Worm (Caenorhabditis elegans): Measurements from ENCODE around the gene W06D11.2.
"Not testable (repeated sequence)": the region's sequence is repeated elsewhere in the genome, so short reads cannot be mapped to it uniquely, and the experiment has no call there.

The W06D11.2 gene

DNA sequence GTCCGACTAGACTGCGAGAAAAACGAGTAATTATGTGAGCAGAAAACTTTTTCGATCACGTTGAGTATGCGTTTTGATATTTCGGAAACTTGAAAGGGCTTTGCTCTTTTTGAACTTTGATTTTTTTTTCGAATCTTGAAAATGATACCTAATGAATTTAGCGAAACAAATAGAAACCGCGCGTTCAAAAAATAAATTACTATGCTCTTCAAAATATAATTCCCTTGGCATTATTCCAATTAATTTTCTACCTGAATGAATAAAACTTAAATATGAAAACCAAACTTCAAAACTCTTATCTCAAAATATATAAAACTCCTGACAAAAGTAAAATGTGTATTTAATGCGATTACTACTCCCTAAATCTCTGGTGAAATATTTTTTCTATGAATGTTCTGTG is 18.7 kb upstream of the W06D11.2 start, which contains the start of gene xtr-2:
TSS of gene xtr-2 (plus strand) at position 301 of the 400 bp plus-strand sequence.
- TF ChIP-seq nhr-11 (tag; optimal IDR thresholded peaks at IDR 0.05) (no peak), hlh-6 (tag; optimal IDR thresholded peaks at IDR 0.05) (no peak), unc-86 (tag; optimal IDR thresholded peaks at IDR 0.05) (no peak), sox-4 (tag; optimal IDR thresholded peaks at IDR 0.05) (no peak), ceh-34 (tag; optimal IDR thresholded peaks at IDR 0.05) (no peak), C38D4.7 (GFP tag; optimal IDR thresholded peaks at IDR 0.05) (no peak), pag-3 (tag; optimal IDR thresholded peaks at IDR 0.05; ENCODE audit: borderline replicate concordance) (no peak), ttx-3 (tag; optimal IDR thresholded peaks at IDR 0.05) (no peak), sox-2 (GFP tag; IDR thresholded peaks at IDR 0.05) (no peak), nhr-232 (tag; optimal IDR thresholded peaks at IDR 0.05) (no peak), odd-2 (tag; optimal IDR thresholded peaks at IDR 0.05) (no peak), dve-1 (tag; optimal IDR thresholded peaks at IDR 0.05) (no peak), F13H6.1 (tag; optimal IDR thresholded peaks at IDR 0.05) (no peak), fax-1 (tag; optimal IDR thresholded peaks at IDR 0.05) (no peak)

ce11 chrX:12314395-12314794 is 17.9 kb upstream of the W06D11.2 start:
- TF ChIP-seq odd-2 (tag; optimal IDR thresholded peaks at IDR 0.05), result no peak
- no peak for TF ChIP-seq pag-3 (tag; optimal IDR thresholded peaks at IDR 0.05; ENCODE audit: borderline replicate concordance)
- no peak for TF ChIP-seq tbx-2 (tag; optimal IDR thresholded peaks at IDR 0.05)
- no peak for TF ChIP-seq ceh-14 (tag; optimal IDR thresholded peaks at IDR 0.05)
- TF ChIP-seq ceh-18 (tag; optimal IDR thresholded peaks at IDR 0.05), result no peak
- no peak for TF ChIP-seq mec-3 (tag; optimal IDR thresholded peaks at IDR 0.05; ENCODE audit: borderline replicate concordance)
- no peak for TF ChIP-seq ttx-3 (tag; optimal IDR thresholded peaks at IDR 0.05)
- no peak for TF ChIP-seq nhr-11 (tag; optimal IDR thresholded peaks at IDR 0.05)
- TF ChIP-seq elt-4 (tag; optimal IDR thresholded peaks at IDR 0.05), result no peak
- no peak for TF ChIP-seq pax-1 (tag; optimal IDR thresholded peaks at IDR 0.05)
- no peak for TF ChIP-seq lin-11 (tag; optimal IDR thresholded peaks at IDR 0.05)
- no peak for TF ChIP-seq hlh-6 (tag; optimal IDR thresholded peaks at IDR 0.05)

DNA sequence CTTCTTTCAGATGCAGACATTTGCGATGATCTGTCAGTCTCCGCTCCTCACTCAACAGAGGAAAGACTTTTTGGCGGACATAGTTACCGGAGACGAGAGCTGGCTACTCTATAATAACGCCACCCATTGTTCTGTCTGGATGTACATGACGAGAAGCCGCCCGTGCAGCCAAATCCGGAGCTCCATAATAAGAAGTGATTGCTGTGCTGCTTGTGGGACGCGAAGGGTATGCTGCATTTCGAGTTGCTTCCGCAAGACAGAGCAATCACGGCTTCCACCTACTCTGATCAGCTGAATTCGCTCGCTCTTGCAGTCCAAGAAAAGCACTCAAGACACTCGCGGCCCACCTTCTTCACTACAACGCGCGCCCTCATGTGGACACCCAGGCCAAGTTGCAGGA is 17.2 kb upstream of the W06D11.2 start:
- no peak for TF ChIP-seq unc-55 (GFP tag; optimal IDR thresholded peaks at IDR 0.05)
- no peak for TF ChIP-seq C08G9.2 (tag; optimal IDR thresholded peaks at IDR 0.05)
- no peak for TF ChIP-seq F13H6.1 (tag; optimal IDR thresholded peaks at IDR 0.05)

ce11 chrX:12308045-12308499 is 11.5 kb upstream of the W06D11.2 start, which contains the start of gene F17A2.16:
Gene F17A2.16 (plus strand): TSS chrX:12308449.
- TF ChIP-seq ttx-3, ceh-24, pat-9 (tag; optimal IDR thresholded peaks at IDR 0.05): not testable (repeated sequence)

DNA sequence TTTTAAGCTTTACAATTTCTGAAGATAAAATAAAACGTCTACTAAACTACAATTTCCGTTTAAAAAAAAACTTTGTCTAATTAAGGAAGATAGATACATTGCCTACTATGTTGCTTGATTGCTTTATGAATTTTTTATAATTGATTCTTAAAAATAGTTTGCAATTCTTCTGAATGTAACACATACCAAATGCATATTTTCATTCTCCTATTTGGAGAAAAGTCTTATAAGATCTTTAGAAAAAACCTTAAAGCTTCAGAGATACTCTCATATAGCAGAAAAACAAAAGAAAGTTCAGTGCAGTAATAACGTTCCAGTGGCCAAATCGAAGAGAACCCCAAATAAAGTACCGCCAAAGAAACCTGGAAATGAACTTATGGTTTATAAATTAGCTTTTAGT is 10.0 kb upstream of the W06D11.2 start, which contains the start of gene phf-32:
TSS of gene phf-32 (plus strand) at position 301 of the 400 bp plus-strand sequence.
- TF ChIP-seq ceh-18 (tag; optimal IDR thresholded peaks at IDR 0.05) (no peak), ceh-30 (tag; optimal IDR thresholded peaks at IDR 0.05) (no peak), F13H6.1 (tag; optimal IDR thresholded peaks at IDR 0.05) (no peak), hlh-13 (GFP tag; optimal IDR thresholded peaks at IDR 0.05) (no peak), zip-5 (tag; optimal IDR thresholded peaks at IDR 0.05) (no peak), ceh-45 (GFP tag; IDR thresholded peaks at IDR 0.05) (no peak), ztf-16 (tag; optimal IDR thresholded peaks at IDR 0.05) (no peak), npax-4 (tag; optimal IDR thresholded peaks at IDR 0.05) (no peak), unc-42 (tag; optimal IDR thresholded peaks at IDR 0.05) (no peak), K02D7.2 (tag; optimal IDR thresholded peaks at IDR 0.05) (no peak), ref-2 (tag; optimal IDR thresholded peaks at IDR 0.05) (no peak), nhr-232 (tag; optimal IDR thresholded peaks at IDR 0.05) (no peak), sox-2 (GFP tag; IDR thresholded peaks at IDR 0.05) (no peak), pha-2 (tag; optimal IDR thresholded peaks at IDR 0.05) (no peak)
